Worm (Caenorhabditis elegans) whole organism, late embryonic: ENCODE results near the gene C24H12.1.

ENCODE experiments used
- C08G9.2 ChIP-seq: sonication (generic microtip); optimal IDR thresholded peaks from 2 replicates; lab custom pipeline; 2016; ENCODE audit warnings: mild to moderate bottlenecking, missing genetic modification characterization, moderate library complexity, missing compliant biosample characterization
- C38D4.7 ChIP-seq: fragments of 200-800 bp; sonication (Bioruptor generic); optimal IDR thresholded peaks from 2 replicates; lab custom pipeline; 2018; ENCODE audit warnings: mild to moderate bottlenecking, missing genetic modification characterization, moderate library complexity, missing compliant biosample characterization
- F13H6.1 ChIP-seq: sonication (generic microtip); optimal IDR thresholded peaks from 2 replicates; lab custom pipeline; 2016; ENCODE audit warnings: missing genetic modification characterization, missing compliant biosample characterization
- K02D7.2 ChIP-seq: sonication (generic microtip); optimal IDR thresholded peaks from 2 replicates; lab custom pipeline; 2017; ENCODE audit warnings: mild to moderate bottlenecking, missing genetic modification characterization, missing compliant biosample characterization
- K09A11.1 ChIP-seq: sonication (generic microtip); optimal IDR thresholded peaks from 2 replicates; lab custom pipeline; 2017; ENCODE audit warnings: antibody characterized with exemption, mild to moderate bottlenecking, missing genetic modification characterization, missing compliant biosample characterization; ENCODE audit not compliant: insufficient read depth
- T23F11.4 ChIP-seq: fragments of 200-800 bp; sonication (Bioruptor generic); optimal IDR thresholded peaks from 2 replicates; lab custom pipeline; 2018; ENCODE audit warnings: mild to moderate bottlenecking, missing genetic modification characterization, missing compliant biosample characterization
- Y22D7AL.16 ChIP-seq: sonication (generic microtip); optimal IDR thresholded peaks from 2 replicates; lab custom pipeline; 2016; ENCODE audit warnings: missing genetic modification characterization, missing compliant biosample characterization
- ahr-1 ChIP-seq: sonication (generic microtip); optimal IDR thresholded peaks from 2 replicates; lab custom pipeline; 2016; ENCODE audit warnings: missing genetic modification characterization, missing compliant biosample characterization
- ceh-18 ChIP-seq: sonication (generic microtip); optimal IDR thresholded peaks from 2 replicates; lab custom pipeline; 2016; ENCODE audit warnings: missing genetic modification characterization, missing compliant biosample characterization
- ceh-19 ChIP-seq: fragments of 200-800 bp; sonication (Bioruptor generic); optimal IDR thresholded peaks from 2 replicates; lab custom pipeline; 2018; ENCODE audit warnings: mild to moderate bottlenecking, missing genetic modification characterization, missing compliant biosample characterization
- ceh-24 ChIP-seq: sonication (generic microtip); optimal IDR thresholded peaks from 2 replicates; lab custom pipeline; 2016; ENCODE audit warnings: mild to moderate bottlenecking, missing genetic modification characterization, missing compliant biosample characterization
- ceh-30 ChIP-seq: fragments of 150-350 bp; optimal IDR thresholded peaks from 2 replicates; lab custom pipeline; 2014; ENCODE audit warnings: missing biosample characterization, missing genetic modification characterization
- ceh-31 ChIP-seq: sonication (generic microtip); optimal IDR thresholded peaks from 2 replicates; lab custom pipeline; 2016; ENCODE audit warnings: missing genetic modification characterization, missing compliant biosample characterization
- ceh-48 ChIP-seq: sonication (generic microtip); optimal IDR thresholded peaks from 2 replicates; lab custom pipeline; 2016; ENCODE audit warnings: missing genetic modification characterization, inconsistent platforms, missing compliant biosample characterization
- ceh-6 ChIP-seq: fragments of 200-800 bp; sonication (Bioruptor generic); optimal IDR thresholded peaks from 2 replicates; lab custom pipeline; 2018; ENCODE audit warnings: mild to moderate bottlenecking, missing genetic modification characterization, missing compliant biosample characterization
- che-1 ChIP-seq: sonication (generic microtip); optimal IDR thresholded peaks from 2 replicates; lab custom pipeline; 2016; ENCODE audit warnings: mild to moderate bottlenecking, missing genetic modification characterization, missing compliant biosample characterization
- dmd-4 ChIP-seq: sonication (generic microtip); optimal IDR thresholded peaks from 2 replicates; lab custom pipeline; 2016; ENCODE audit warnings: borderline replicate concordance, missing genetic modification characterization, missing compliant biosample characterization
- elt-2 ChIP-seq: sonication (generic microtip); optimal IDR thresholded peaks from 2 replicates; lab custom pipeline; 2016; ENCODE audit warnings: missing genetic modification reagents, missing genetic modification characterization, missing compliant biosample characterization
- elt-4 ChIP-seq: sonication (generic microtip); optimal IDR thresholded peaks from 2 replicates; lab custom pipeline; 2016; ENCODE audit warnings: missing genetic modification characterization, missing compliant biosample characterization
- ets-4 ChIP-seq: sonication (generic microtip); optimal IDR thresholded peaks from 2 replicates; lab custom pipeline; 2016; ENCODE audit warnings: missing genetic modification characterization, missing compliant biosample characterization
- eyg-1 ChIP-seq: sonication (generic microtip); optimal IDR thresholded peaks from 2 replicates; lab custom pipeline; 2016; ENCODE audit warnings: missing genotype, missing genetic modification characterization, missing compliant biosample characterization
- fax-1 ChIP-seq: sonication (generic microtip); optimal IDR thresholded peaks from 2 replicates; lab custom pipeline; 2016; ENCODE audit warnings: missing genotype, missing genetic modification characterization, missing compliant biosample characterization
- fkh-10 ChIP-seq: fragments of 150-350 bp; optimal IDR thresholded peaks from 2 replicates; lab custom pipeline; 2014; ENCODE audit warnings: missing biosample characterization, missing genetic modification reagents, missing genetic modification characterization
- hlh-6 ChIP-seq: sonication (generic microtip); optimal IDR thresholded peaks from 2 replicates; lab custom pipeline; 2016; ENCODE audit warnings: missing genotype, missing genetic modification characterization, missing compliant biosample characterization
- hlh-8 ChIP-seq: sonication (generic microtip); optimal IDR thresholded peaks from 2 replicates; lab custom pipeline; 2016; ENCODE audit warnings: missing genotype, missing genetic modification characterization, missing compliant biosample characterization
- madf-2 ChIP-seq: sonication (generic microtip); optimal IDR thresholded peaks from 2 replicates; lab custom pipeline; 2017; ENCODE audit warnings: missing genetic modification characterization, missing compliant biosample characterization
- mec-3 ChIP-seq: sonication (generic microtip); optimal IDR thresholded peaks from 2 replicates; lab custom pipeline; 2016; ENCODE audit warnings: borderline replicate concordance, missing genetic modification characterization, missing compliant biosample characterization
- nhr-11 ChIP-seq: fragments of 150-350 bp; optimal IDR thresholded peaks from 2 replicates; lab custom pipeline; 2014; ENCODE audit warnings: missing biosample characterization, missing genetic modification characterization
- nhr-232 ChIP-seq: sonication (generic microtip); optimal IDR thresholded peaks from 2 replicates; lab custom pipeline; 2016; ENCODE audit warnings: missing genetic modification characterization, missing compliant biosample characterization
- pag-3 ChIP-seq: sonication (generic microtip); optimal IDR thresholded peaks from 2 replicates; lab custom pipeline; 2016; ENCODE audit warnings: missing compliant biosample characterization, missing genetic modification characterization, borderline replicate concordance
- pax-1 ChIP-seq: fragments of 150-350 bp; optimal IDR thresholded peaks from 2 replicates; lab custom pipeline; 2014; ENCODE audit warnings: missing biosample characterization, missing genetic modification characterization
- pha-2 ChIP-seq: sonication (generic microtip); optimal IDR thresholded peaks from 2 replicates; lab custom pipeline; 2017; ENCODE audit warnings: mild to moderate bottlenecking, missing genetic modification characterization, missing compliant biosample characterization
- pha-4 ChIP-seq: fragments of 150-350 bp; optimal IDR thresholded peaks from 2 replicates; lab custom pipeline; 2018; ENCODE audit warnings: missing biosample characterization, missing genetic modification reagents, missing genetic modification characterization
- pqm-1 ChIP-seq: sonication (generic microtip); optimal IDR thresholded peaks from 2 replicates; lab custom pipeline; 2016; ENCODE audit warnings: missing genetic modification characterization, missing compliant biosample characterization
- ref-2 ChIP-seq: sonication (generic microtip); optimal IDR thresholded peaks from 2 replicates; lab custom pipeline; 2016; ENCODE audit warnings: missing genetic modification characterization, missing compliant biosample characterization
- sox-2 ChIP-seq: fragments of 200-800 bp; sonication (Bioruptor generic); IDR thresholded peaks from 2 replicates; pipeline ENCODE4 v1.3.6; 2022; ENCODE audit warnings: missing genetic modification reagents, missing genetic modification characterization, missing compliant biosample characterization
- syd-9 ChIP-seq: sonication (generic microtip); optimal IDR thresholded peaks from 2 replicates; lab custom pipeline; 2016; ENCODE audit warnings: mild to moderate bottlenecking, missing genetic modification characterization, moderate library complexity, missing compliant biosample characterization
- tbx-2 ChIP-seq: sonication (generic microtip); optimal IDR thresholded peaks from 2 replicates; lab custom pipeline; 2016; ENCODE audit warnings: missing genetic modification characterization, missing compliant biosample characterization
- tbx-7 ChIP-seq: sonication (generic microtip); optimal IDR thresholded peaks from 2 replicates; lab custom pipeline; 2016; ENCODE audit warnings: missing genotype, missing genetic modification characterization, missing compliant biosample characterization
- zip-5 ChIP-seq: sonication (generic microtip); optimal IDR thresholded peaks from 2 replicates; lab custom pipeline; 2016; ENCODE audit warnings: missing genetic modification characterization, missing compliant biosample characterization
- ztf-16 ChIP-seq: sonication (generic microtip); optimal IDR thresholded peaks from 2 replicates; lab custom pipeline; 2017; ENCODE audit warnings: missing genetic modification characterization, missing compliant biosample characterization

The C24H12.1 gene

DNA sequence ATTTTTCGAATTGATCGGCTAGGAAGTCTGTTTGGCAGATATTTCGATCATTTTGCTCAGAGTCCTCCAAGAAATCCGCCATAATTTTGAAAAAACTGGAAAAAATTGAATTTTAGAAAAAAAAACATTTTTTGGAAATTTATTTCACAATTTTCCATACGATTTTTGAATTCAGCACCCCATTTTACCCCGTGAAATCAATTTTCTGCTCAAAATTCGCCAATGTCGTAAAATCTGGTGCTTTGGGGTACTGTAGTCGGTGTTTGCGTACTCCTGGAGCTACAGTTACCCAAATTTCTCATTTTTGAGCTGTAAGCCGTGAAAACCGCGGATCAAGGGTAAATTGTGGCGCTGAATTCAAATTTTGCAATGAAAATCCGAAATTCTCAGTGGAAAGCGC is 16.6 kb downstream of the C24H12.1 start, which contains the start of gene gvd-1:
Gene gvd-1, minus strand, starts transcription at position 101 of the 400 bp plus-strand sequence.
- TF ChIP-seq K02D7.2 (no peak), ahr-1 (tag; lab: Kevin White, UChicago) (no peak), tbx-2 (tag; lab: Kevin White, UChicago) (no peak), madf-2 (tag; lab: Kevin White, UChicago) (no peak), C08G9.2 (tag; lab: Kevin White, UChicago) (no peak)

DNA sequence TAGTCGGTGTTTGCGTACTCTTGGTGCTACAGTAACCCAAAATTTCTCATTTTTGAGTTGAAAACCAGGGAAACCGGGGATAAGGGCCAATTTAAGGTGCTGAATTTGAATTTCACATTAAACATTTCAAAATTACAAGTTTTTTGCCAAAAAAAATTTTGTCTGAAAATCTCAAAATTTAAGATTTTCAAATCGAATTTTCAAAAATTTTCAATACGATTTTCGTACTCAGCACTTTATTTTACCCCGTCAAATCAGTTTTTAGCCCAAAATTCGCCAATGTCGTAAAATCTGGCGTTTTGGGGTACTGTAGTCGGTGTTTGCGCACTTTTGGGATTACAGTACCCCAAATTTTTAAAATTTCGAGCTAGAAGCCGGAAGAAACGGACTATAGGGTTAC is 19.6 kb downstream of the C24H12.1 start, which contains the start of gene W10D9.3:
Gene W10D9.3, minus strand, starts transcription at position 101 of the 400 bp plus-strand sequence.
- TF ChIP-seq nhr-232 (tag; lab: Kevin White, UChicago) (no peak), ceh-19 (GFP tag; lab: Kevin White, UChicago) (no peak), pag-3 (tag; lab: Kevin White, UChicago) (no peak), C38D4.7 (no peak)

DNA sequence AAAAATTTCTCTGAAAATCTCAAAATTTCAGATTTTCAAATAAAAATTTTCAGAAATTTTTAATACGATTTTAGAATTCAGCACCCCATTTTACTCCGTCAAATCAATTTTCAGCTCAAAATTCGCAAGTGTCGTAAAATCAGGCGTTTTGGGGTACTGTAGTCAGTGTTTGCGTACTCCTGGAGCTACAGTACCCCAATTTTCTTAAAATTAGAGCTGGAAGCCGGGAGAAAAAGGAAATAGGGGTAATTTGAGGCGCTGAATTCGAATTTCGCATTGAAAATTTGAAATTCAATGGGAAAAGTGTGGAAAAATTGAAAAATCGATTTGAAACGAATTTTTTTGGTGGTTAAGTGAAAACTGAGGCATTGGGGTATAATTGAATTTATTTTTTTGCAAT is 20.1 kb downstream of the C24H12.1 start:
- no peak for TF ChIP-seq Y22D7AL.16 (tag; lab: Kevin White, UChicago)
- TF ChIP-seq ceh-6 (GFP tag; lab: Kevin White, UChicago), result no peak
- no peak for TF ChIP-seq zip-5 (tag; lab: Kevin White, UChicago)
- TF ChIP-seq ceh-48 (tag; lab: Kevin White, UChicago), result no peak
- no peak for TF ChIP-seq dmd-4 (tag; lab: Kevin White, UChicago)
- TF ChIP-seq ets-4 (tag; lab: Kevin White, UChicago), result no peak
- no peak for TF ChIP-seq K09A11.1 (tag; lab: Kevin White, UChicago)
- no peak for TF ChIP-seq tbx-7 (tag; lab: Kevin White, UChicago)
- TF ChIP-seq hlh-6 (tag; lab: Kevin White, UChicago), result no peak
- no peak for TF ChIP-seq pax-1
- TF ChIP-seq ztf-16 (tag; lab: Kevin White, UChicago), result no peak
- TF ChIP-seq F13H6.1 (tag; lab: Kevin White, UChicago), result no peak
- no peak for TF ChIP-seq C38D4.7
- no peak for TF ChIP-seq eyg-1 (tag; lab: Kevin White, UChicago)
- TF ChIP-seq ceh-18, result no peak
- TF ChIP-seq syd-9 (tag; lab: Kevin White, UChicago), result no peak

DNA sequence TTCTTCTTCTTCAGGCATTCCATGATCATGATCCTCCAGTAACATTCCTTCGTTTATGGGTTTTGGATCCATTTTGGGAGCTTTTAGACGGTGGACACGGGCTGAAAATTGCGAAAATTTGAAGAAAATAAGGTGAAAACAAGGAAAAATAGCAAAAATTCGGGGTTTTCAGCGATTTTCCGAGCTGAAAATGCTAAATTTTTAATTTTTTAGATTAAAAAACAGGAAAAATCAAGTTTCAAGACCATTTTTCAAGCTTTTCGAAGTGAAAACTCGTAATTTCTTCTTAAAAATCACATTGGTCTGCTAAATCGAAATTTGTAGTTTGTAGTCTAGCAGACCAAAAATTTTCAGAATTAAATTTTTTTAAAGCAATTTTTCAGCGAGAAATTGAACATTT is 26.1 kb downstream of the C24H12.1 start, which contains the start of gene nfyb-1:
Gene nfyb-1, minus strand, starts transcription at position 101 of the 400 bp plus-strand sequence.
- TF ChIP-seq hlh-8 (tag; lab: Kevin White, UChicago) (no peak), eyg-1 (tag; lab: Kevin White, UChicago) (no peak), tbx-2 (tag; lab: Kevin White, UChicago) (no peak), ref-2 (tag; lab: Kevin White, UChicago) (no peak), nhr-232 (tag; lab: Kevin White, UChicago) (no peak), mec-3 (tag; lab: Kevin White, UChicago) (no peak), elt-4 (tag; lab: Kevin White, UChicago) (no peak), nhr-11 (tag; lab: Kevin White, UChicago) (no peak), fkh-10 (GFP tag; lab: Kevin White, UChicago) (no peak), pha-4 (tag; lab: Kevin White, UChicago) (no peak), syd-9 (tag; lab: Kevin White, UChicago) (no peak), ceh-31 (tag; lab: Kevin White, UChicago) (no peak), ceh-30 (no peak)
- TF ChIP-seq, all 69 proteins: peak for 0

DNA sequence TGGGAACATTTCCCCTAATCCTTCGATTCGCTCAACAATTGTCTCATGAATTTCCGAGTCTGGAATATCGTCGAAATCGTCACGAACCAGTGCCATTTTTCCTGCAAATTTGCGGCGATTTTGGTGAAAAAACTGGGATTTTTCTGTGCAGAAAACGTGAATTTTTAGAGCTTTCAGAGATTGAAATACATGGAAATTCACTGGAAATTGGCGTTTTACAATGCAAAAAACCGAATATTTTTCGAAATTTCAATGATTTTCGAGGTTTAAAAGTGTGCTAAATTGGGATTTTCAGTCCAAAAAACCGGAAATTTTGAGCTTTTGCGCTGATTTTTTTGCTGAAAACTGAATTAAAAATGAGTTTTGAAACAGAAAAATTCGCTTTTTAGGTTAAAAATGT is 29.2 kb downstream of the C24H12.1 start, which contains the start of gene tomm-22:
Gene tomm-22, minus strand, starts transcription at position 101 of the 400 bp plus-strand sequence.
- TF ChIP-seq ceh-24 (tag; lab: Kevin White, UChicago) (no peak), T23F11.4 (GFP tag; lab: Kevin White, UChicago) (no peak), zip-5 (tag; lab: Kevin White, UChicago) (no peak), Y22D7AL.16 (tag; lab: Kevin White, UChicago) (no peak), fax-1 (tag; lab: Kevin White, UChicago) (no peak), ref-2 (tag; lab: Kevin White, UChicago) (no peak), tbx-7 (tag; lab: Kevin White, UChicago) (no peak), elt-2 (tag; lab: Kevin White, UChicago) (no peak), K02D7.2 (no peak), che-1 (no peak), ahr-1 (tag; lab: Kevin White, UChicago) (no peak), ceh-6 (GFP tag; lab: Kevin White, UChicago) (no peak), syd-9 (tag; lab: Kevin White, UChicago) (no peak), pha-2 (tag; lab: Kevin White, UChicago) (no peak), pqm-1 (tag; lab: Kevin White, UChicago) (no peak), ceh-19 (GFP tag; lab: Kevin White, UChicago) (no peak), sox-2 (GFP tag; lab: Robert Waterston, UW) (no peak), pax-1 (no peak), ceh-48 (tag; lab: Kevin White, UChicago) (no peak)
